Worm (Caenorhabditis elegans): ENCODE results near the gene K10H10.6.

The K10H10.6 gene

DNA sequence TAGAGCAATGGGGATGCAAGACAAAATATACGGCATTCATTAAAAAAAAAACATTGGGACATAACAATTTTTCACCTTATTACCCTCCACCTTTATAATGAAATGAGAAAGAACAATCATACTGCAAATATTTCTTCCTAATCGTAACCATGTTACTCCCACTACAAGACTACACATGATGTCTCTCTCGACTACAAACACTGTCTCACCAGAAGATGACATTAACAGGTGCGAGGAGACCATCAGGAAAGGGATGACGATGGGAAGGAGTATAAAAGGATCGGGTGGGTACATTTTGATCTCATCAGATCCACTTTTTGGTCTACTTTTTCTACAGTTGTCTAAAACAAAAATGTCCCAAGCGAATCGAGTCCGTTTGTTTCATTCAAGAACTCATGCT is 5.2 kb upstream of the K10H10.6 start, which contains the start of gene dhs-8:
TSS of gene dhs-8 (plus strand) at position 179 of the 400 bp plus-strand sequence.
- TF ChIP-seq him-1 (tag; optimal IDR thresholded peaks at IDR 0.05) (no peak), dao-5 (tag; optimal IDR thresholded peaks at IDR 0.05) (no peak), W03F9.2 (tag; optimal IDR thresholded peaks at IDR 0.05) (no peak)

DNA sequence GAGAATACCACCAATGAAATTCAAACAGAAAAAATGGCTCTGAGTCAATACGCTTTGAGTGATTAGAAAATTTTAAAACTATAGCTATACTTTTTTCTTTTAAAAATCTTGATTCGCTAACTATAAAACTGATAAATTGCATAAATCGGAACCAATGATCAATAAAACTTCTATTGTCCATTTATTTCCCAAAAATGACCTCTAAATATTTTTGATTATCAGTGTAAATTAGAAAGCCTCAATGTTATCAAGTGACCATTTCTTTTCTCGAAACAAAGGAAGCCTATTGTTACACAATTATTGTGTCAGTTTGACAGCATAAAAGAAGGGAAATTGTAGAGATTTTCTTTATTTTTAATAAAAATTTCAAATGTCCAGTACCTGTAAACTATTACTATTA is 3.0 kb upstream of the K10H10.6 start, which contains the start of gene K10H10.4:
TSS of gene K10H10.4 (plus strand) at position 301 of the 400 bp plus-strand sequence.
- TF ChIP-seq him-1 (tag; optimal IDR thresholded peaks at IDR 0.05), result no peak
- TF ChIP-seq dao-5 (tag; optimal IDR thresholded peaks at IDR 0.05), result no peak
- no peak for TF ChIP-seq W03F9.2 (tag; optimal IDR thresholded peaks at IDR 0.05)

- no peak for TF ChIP-seq him-1 (tag; optimal IDR thresholded peaks at IDR 0.05)
These were observed 1.6 kb upstream of the K10H10.6 start, which contains the start of gene K10H10.5 for ce11 chrII:14501447-14501846. Gene K10H10.5 (plus strand): TSS chrII:14501747.

DNA sequence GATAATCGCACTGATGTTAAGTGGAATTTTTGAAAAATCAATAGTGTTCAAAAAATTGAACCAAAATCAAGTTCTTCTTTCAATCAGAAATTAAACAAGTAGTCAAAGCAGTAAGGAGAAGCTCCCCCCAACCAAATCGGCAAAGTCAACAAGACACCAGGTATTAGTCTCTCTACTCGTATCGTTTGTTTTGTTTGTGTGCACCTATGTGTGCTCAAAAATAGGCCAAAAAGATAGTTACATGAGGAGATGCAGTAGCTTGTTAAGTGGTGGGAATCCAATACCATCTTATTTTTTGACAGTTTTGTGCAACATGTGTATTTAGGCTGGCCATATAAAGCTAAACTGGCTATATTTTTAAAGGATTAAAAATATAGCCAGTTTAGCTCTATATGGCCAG is 3.1 kb downstream of the K10H10.6 start, which contains the start of gene K10H10.12:
TSS of gene K10H10.12 (minus strand) at position 101 of the 400 bp plus-strand sequence.
- TF ChIP-seq him-1 (tag; optimal IDR thresholded peaks at IDR 0.05), result no peak

ce11 chrII:14507563-14507962 is 4.5 kb downstream of the K10H10.6 start, which contains the start of the genes K10H10.7 and K10H10.10:
Gene K10H10.7 (minus strand): TSS chrII:14507663.
Gene K10H10.10 (plus strand): TSS chrII:14507766.
- TF ChIP-seq W03F9.2 (tag; optimal IDR thresholded peaks at IDR 0.05), result no peak

- TF ChIP-seq him-1 (tag; optimal IDR thresholded peaks at IDR 0.05) (no peak), dao-5 (tag; optimal IDR thresholded peaks at IDR 0.05) (no peak), W03F9.2 (tag; optimal IDR thresholded peaks at IDR 0.05) (no peak)
These were observed 7.1 kb downstream of the K10H10.6 start for ce11 chrII:14510162-14510561.

DNA sequence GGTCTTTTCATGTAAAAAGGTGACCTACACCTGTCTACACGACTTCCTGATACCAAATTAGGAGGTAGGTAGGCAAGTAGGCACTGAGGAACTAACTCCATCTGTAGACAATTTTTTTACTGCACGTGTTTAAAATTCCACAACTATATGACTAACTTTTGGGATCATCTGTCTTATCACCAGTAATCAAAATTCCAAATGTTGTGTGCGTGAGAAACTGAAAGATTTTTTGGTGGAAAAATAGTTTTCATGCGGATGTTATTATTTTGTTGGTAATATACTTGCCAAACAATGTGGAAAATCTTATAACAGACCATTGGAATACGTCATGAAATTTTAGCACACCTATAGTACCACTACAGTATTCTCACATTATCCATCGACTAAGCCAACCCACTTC is 8.1 kb downstream of the K10H10.6 start, which contains the start of gene K10H10.13:
TSS of gene K10H10.13 (minus strand) at position 101 of the 400 bp plus-strand sequence.
- no peak for TF ChIP-seq dao-5 (tag; optimal IDR thresholded peaks at IDR 0.05)
- no peak for TF ChIP-seq him-1 (tag; optimal IDR thresholded peaks at IDR 0.05)
- TF ChIP-seq W03F9.2 (tag; optimal IDR thresholded peaks at IDR 0.05), result no peak

DNA sequence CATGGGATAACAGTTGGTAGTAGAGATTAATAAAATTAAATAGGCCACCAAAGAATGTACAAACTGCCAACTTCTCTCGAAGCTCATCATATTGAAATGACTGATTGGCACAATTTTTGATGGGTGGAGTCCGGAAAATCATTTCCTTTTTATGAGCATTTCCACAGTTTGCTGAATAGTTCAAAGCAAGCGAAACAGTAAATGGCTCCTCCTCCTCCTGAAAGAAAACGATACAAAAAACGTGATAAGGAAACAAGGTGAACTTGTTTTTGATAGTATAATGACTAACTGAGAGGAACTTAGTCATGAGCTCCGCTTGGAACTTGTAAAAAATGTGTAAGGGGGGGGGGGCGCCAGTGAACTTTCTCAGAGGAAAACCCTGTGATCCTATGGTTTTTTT is 11.9 kb downstream of the K10H10.6 start, which contains the start of gene K10H10.9:
TSS of gene K10H10.9 (minus strand) at position 101 of the 400 bp plus-strand sequence.
- no peak for TF ChIP-seq him-1 (tag; optimal IDR thresholded peaks at IDR 0.05)
- TF ChIP-seq W03F9.2 (tag; optimal IDR thresholded peaks at IDR 0.05), result no peak
- TF ChIP-seq dao-5 (tag; optimal IDR thresholded peaks at IDR 0.05), result no peak

DNA sequence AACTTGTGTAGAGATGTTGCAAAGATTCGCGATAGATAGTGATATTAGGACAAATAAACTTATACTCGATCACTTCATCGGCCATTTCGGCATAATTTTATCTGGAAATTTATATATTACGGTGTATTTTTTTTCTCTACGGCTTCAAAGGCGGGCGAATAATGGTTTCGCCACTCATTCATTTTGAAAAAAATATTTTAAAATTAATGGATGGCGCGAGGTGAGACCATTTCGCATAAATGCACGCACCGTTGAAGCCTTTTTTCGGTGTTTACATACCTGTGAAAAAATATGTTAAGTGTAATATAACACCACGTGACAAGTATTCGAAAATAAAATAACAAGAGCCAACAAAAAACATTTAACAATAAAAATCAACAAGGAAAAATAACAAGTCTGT is 18.9 kb downstream of the K10H10.6 start, which contains the start of gene btb-19:
TSS of gene btb-19 (minus strand) at position 101 of the 400 bp plus-strand sequence.
- no peak for TF ChIP-seq him-1 (tag; optimal IDR thresholded peaks at IDR 0.05)
- no peak for TF ChIP-seq W03F9.2 (tag; optimal IDR thresholded peaks at IDR 0.05)
- no peak for TF ChIP-seq dao-5 (tag; optimal IDR thresholded peaks at IDR 0.05)

ce11 chrII:14523070-14523572 is 20.0 kb downstream of the K10H10.6 start, which contains the start of gene btb-20:
Gene btb-20 (minus strand): TSS chrII:14523522.
- TF ChIP-seq W03F9.2 (tag; optimal IDR thresholded peaks at IDR 0.05) (no peak), dao-5 (tag; optimal IDR thresholded peaks at IDR 0.05) (no peak), him-1 (tag; optimal IDR thresholded peaks at IDR 0.05) (no peak)

DNA sequence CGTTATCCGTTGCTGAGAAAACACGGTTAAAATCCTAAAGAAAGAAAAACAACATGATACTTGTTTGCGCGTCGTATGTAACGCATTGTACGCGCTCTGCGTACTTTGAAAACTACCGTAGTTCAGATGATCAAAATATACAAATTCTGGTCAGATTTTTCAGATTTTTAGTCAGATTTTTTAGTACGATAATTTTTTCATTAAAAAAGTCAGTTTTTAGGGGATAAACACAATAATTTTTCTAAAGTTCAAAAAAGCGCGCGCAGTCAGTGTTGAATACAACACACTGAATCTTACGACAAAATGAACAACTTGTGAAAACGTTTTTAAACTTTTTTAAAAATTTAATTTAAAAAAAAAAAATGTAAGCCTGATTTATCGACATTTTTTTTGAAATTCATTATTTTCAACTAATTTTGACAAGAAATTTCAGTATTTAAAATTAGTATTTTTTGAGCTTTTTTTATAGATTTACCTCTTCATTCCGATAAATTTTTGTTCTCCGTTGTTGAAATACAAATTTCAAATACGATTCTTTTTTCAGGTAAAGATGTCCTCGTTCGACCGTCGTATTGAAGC is 20.6 kb downstream of the K10H10.6 start, which contains the start of gene pot-2:
TSS of gene pot-2 (plus strand) at position 529 of the 579 bp plus-strand sequence.
- TF ChIP-seq him-1 (tag; optimal IDR thresholded peaks at IDR 0.05) (no peak), dao-5 (tag; optimal IDR thresholded peaks at IDR 0.05) (no peak)

ce11 chrII:14525013-14525412 is 21.9 kb downstream of the K10H10.6 start, which contains the start of gene F57C2.4:
Gene F57C2.4 (plus strand): TSS chrII:14525313.
- no peak for TF ChIP-seq W03F9.2 (tag; optimal IDR thresholded peaks at IDR 0.05)
- TF ChIP-seq him-1 (tag; optimal IDR thresholded peaks at IDR 0.05), result no peak
- no peak for TF ChIP-seq dao-5 (tag; optimal IDR thresholded peaks at IDR 0.05)

ce11 chrII:14527104-14527503 is 24.0 kb downstream of the K10H10.6 start:
- no peak for TF ChIP-seq W03F9.2 (tag; optimal IDR thresholded peaks at IDR 0.05)
- TF ChIP-seq dao-5 (tag; optimal IDR thresholded peaks at IDR 0.05), result no peak
- no peak for TF ChIP-seq him-1 (tag; optimal IDR thresholded peaks at IDR 0.05)

- TF ChIP-seq W03F9.2 (tag; optimal IDR thresholded peaks at IDR 0.05) (peak; percentile 71), dao-5 (tag; optimal IDR thresholded peaks at IDR 0.05) (no peak)
These were observed 25.2 kb downstream of the K10H10.6 start, which contains the start of the genes F57C2.5 and spat-1 for ce11 chrII:14528233-14528802. Gene F57C2.5 (minus strand): TSS chrII:14528239. Gene spat-1 (plus strand): TSS chrII:14528752.
